Fruit fly (Drosophila melanogaster) whole organism, embryonic: ENCODE data around the gene AGO2.
A peak's percentile ranks its signal among the peaks of the same experiment; 100 is the strongest.

Experiments used
- Aef1 ChIP-seq: fragments of 200-800 bp; sonication (Bioruptor generic); IDR thresholded peaks from 3 replicates; pipeline ENCODE4 v1.3.6; 2022; ENCODE audit warnings: missing biosample characterization, missing genetic modification characterization
- Atf3 ChIP-seq: fragments of 200-800 bp; sonication (Bioruptor generic); optimal IDR thresholded peaks from 3 replicates; lab custom pipeline; 2016; ENCODE audit warnings: missing biosample characterization, missing genetic modification characterization
- CG10267 ChIP-seq: fragments of 200-800 bp; sonication (Bioruptor generic); optimal IDR thresholded peaks from 2 replicates; lab custom pipeline; 2018; ENCODE audit warnings: missing biosample characterization, mild to moderate bottlenecking, missing genetic modification characterization, moderate library complexity
- CG10543 ChIP-seq: fragments of 200-800 bp; sonication (Bioruptor generic); optimal IDR thresholded peaks from 3 replicates; lab custom pipeline; 2017; ENCODE audit warnings: missing biosample characterization, mild to moderate bottlenecking, missing genetic modification characterization, moderate library complexity
- CG10959 ChIP-seq: fragments of 200-800 bp; sonication (Bioruptor generic); IDR thresholded peaks from 2 replicates; pipeline ENCODE4 v1.3.6; 2022; ENCODE audit warnings: missing biosample characterization, missing genetic modification characterization
- CG1233 ChIP-seq: fragments of 200-800 bp; sonication (Bioruptor generic); optimal IDR thresholded peaks from 4 replicates; lab custom pipeline; 2018; ENCODE audit warnings: missing biosample characterization, mild to moderate bottlenecking, missing genetic modification characterization
- CG13894 ChIP-seq: fragments of 200-800 bp; sonication (Bioruptor generic); optimal IDR thresholded peaks from 3 replicates; lab custom pipeline; 2018; ENCODE audit warnings: missing biosample characterization, mild to moderate bottlenecking, missing genetic modification characterization, moderate library complexity
- CG14710 ChIP-seq: fragments of 200-800 bp; sonication (Bioruptor generic); optimal IDR thresholded peaks from 3 replicates; lab custom pipeline; 2019; ENCODE audit warnings: missing biosample characterization, mild to moderate bottlenecking, missing genetic modification characterization, moderate library complexity
- CG14965 ChIP-seq: fragments of 200-800 bp; sonication (Bioruptor generic); optimal IDR thresholded peaks from 2 replicates; lab custom pipeline; 2016; ENCODE audit warnings: missing biosample characterization, missing genetic modification characterization, borderline replicate concordance
- CG1529 ChIP-seq: fragments of 200-800 bp; sonication (Bioruptor generic); optimal IDR thresholded peaks from 3 replicates; lab custom pipeline; 2018; ENCODE audit warnings: missing biosample characterization, missing genetic modification characterization
- CG1602 ChIP-seq: fragments of 200-800 bp; sonication (Bioruptor generic); optimal IDR thresholded peaks from 3 replicates; lab custom pipeline; 2016; ENCODE audit warnings: missing biosample characterization, missing genetic modification characterization
- CG17912 ChIP-seq: fragments of 200-800 bp; sonication (Bioruptor generic); optimal IDR thresholded peaks from 2 replicates; lab custom pipeline; 2018; ENCODE audit warnings: missing biosample characterization, mild to moderate bottlenecking, missing genetic modification characterization
- CG1832 ChIP-seq: fragments of 200-800 bp; sonication (Bioruptor generic); optimal IDR thresholded peaks from 2 replicates; lab custom pipeline; 2017; ENCODE audit warnings: missing biosample characterization, mild to moderate bottlenecking, missing genetic modification characterization, inconsistent platforms
- CG2120 ChIP-seq: fragments of 200-800 bp; sonication (Bioruptor generic); optimal IDR thresholded peaks from 3 replicates; lab custom pipeline; 2016; ENCODE audit warnings: missing biosample characterization, missing genetic modification characterization
- CG32772 ChIP-seq: fragments of 200-800 bp; sonication (Bioruptor generic); IDR thresholded peaks from 2 replicates; pipeline ENCODE4 v1.3.6; 2022; ENCODE audit warnings: missing biosample characterization, missing genetic modification characterization
- CG4617 ChIP-seq: fragments of 200-800 bp; sonication (Bioruptor generic); optimal IDR thresholded peaks from 3 replicates; lab custom pipeline; 2016; ENCODE audit warnings: missing biosample characterization, missing genetic modification characterization, borderline replicate concordance
- CG4854 ChIP-seq: fragments of 200-800 bp; sonication (Bioruptor generic); optimal IDR thresholded peaks from 2 replicates; lab custom pipeline; 2016; ENCODE audit warnings: missing biosample characterization, missing genetic modification characterization, inconsistent platforms
- CG9727 ChIP-seq: fragments of 200-800 bp; sonication (Bioruptor generic); optimal IDR thresholded peaks from 3 replicates; lab custom pipeline; 2017; ENCODE audit warnings: missing biosample characterization, mild to moderate bottlenecking, missing genetic modification characterization
- CG9932 ChIP-seq: fragments of 200-800 bp; sonication (Bioruptor generic); IDR thresholded peaks from 2 replicates; pipeline ENCODE4 v1.3.6; 2022; ENCODE audit warnings: missing biosample characterization, missing genetic modification characterization
- Camta ChIP-seq: fragments of 200-800 bp; sonication (Bioruptor generic); optimal IDR thresholded peaks from 2 replicates; lab custom pipeline; 2016; ENCODE audit warnings: missing biosample characterization, missing genetic modification characterization
- CkIIα-i1 ChIP-seq: fragments of 200-800 bp; sonication (Bioruptor generic); IDR thresholded peaks from 2 replicates; pipeline ENCODE4 v1.3.6; 2022; ENCODE audit warnings: missing biosample characterization, missing genetic modification characterization
- CoRest ChIP-seq: fragments of 200-800 bp; sonication (Bioruptor generic); optimal IDR thresholded peaks from 3 replicates; lab custom pipeline; 2018; ENCODE audit warnings: missing biosample characterization, mild to moderate bottlenecking, missing genetic modification characterization, moderate library complexity
- Dll ChIP-seq: fragments of 200-800 bp; sonication (Bioruptor generic); IDR thresholded peaks from 4 replicates; pipeline ENCODE4 v1.3.6; 2022; ENCODE audit warnings: missing biosample characterization, missing genetic modification characterization; ENCODE audit not compliant: partially characterized antibody
- Ets65A ChIP-seq: fragments of 200-800 bp; sonication (Bioruptor generic); peaks from one replicate; lab custom pipeline; 2016; ENCODE audit warnings: missing biosample characterization, missing genetic modification characterization
- Fer3 ChIP-seq: fragments of 200-800 bp; sonication (Bioruptor generic); optimal IDR thresholded peaks from 2 replicates; lab custom pipeline; 2018; ENCODE audit warnings: missing biosample characterization, mild to moderate bottlenecking, missing genetic modification characterization, moderate library complexity
- GATAe ChIP-seq: fragments of 200-800 bp; sonication (Bioruptor generic); conservative IDR thresholded peaks from 2 replicates; pipeline ENCODE4 v1.3.6; 2022; ENCODE audit warnings: missing biosample characterization, missing genetic modification characterization
- Gug ChIP-seq: fragments of 200-800 bp; sonication (Bioruptor generic); IDR thresholded peaks from 4 replicates; pipeline ENCODE4 v1.3.6; 2022; ENCODE audit warnings: missing biosample characterization, missing genetic modification characterization
- Lim3 ChIP-seq: fragments of 200-800 bp; sonication (Bioruptor generic); IDR thresholded peaks from 2 replicates; pipeline ENCODE4 v1.3.6; 2022; ENCODE audit warnings: missing biosample characterization, missing genetic modification characterization
- Mad ChIP-seq: fragments of 200-800 bp; sonication (Bioruptor generic); optimal IDR thresholded peaks from 2 replicates; lab custom pipeline; 2016; ENCODE audit warnings: missing biosample characterization, missing genetic modification characterization
- NC2α ChIP-seq: fragments of 200-800 bp; sonication (Bioruptor generic); optimal IDR thresholded peaks from 2 replicates; lab custom pipeline; 2016; ENCODE audit warnings: missing biosample characterization, missing genetic modification characterization
- Opbp ChIP-seq: fragments of 200-800 bp; sonication (Bioruptor generic); IDR thresholded peaks from 3 replicates; pipeline ENCODE4 v1.3.6; 2022; ENCODE audit warnings: missing biosample characterization, missing genetic modification characterization; ENCODE audit not compliant: partially characterized antibody
- Spps ChIP-seq: fragments of 200-800 bp; sonication (Bioruptor generic); optimal IDR thresholded peaks from 2 replicates; lab custom pipeline; 2018; ENCODE audit warnings: missing biosample characterization, mild to moderate bottlenecking, missing genetic modification characterization
- TFAM ChIP-seq: fragments of 200-800 bp; sonication (Bioruptor generic); optimal IDR thresholded peaks from 2 replicates; lab custom pipeline; 2017; ENCODE audit warnings: missing biosample characterization, missing genetic modification characterization, inconsistent platforms
- Taf1 ChIP-seq: fragments of 200-800 bp; sonication (Bioruptor generic); IDR thresholded peaks from 2 replicates; pipeline ENCODE4 v1.3.6; 2022; ENCODE audit warnings: missing biosample characterization, missing genetic modification characterization
- Usf ChIP-seq: fragments of 200-800 bp; sonication (Bioruptor generic); optimal IDR thresholded peaks from 2 replicates; lab custom pipeline; 2017; ENCODE audit warnings: missing genotype, missing biosample characterization, missing genetic modification characterization
- ap ChIP-seq: fragments of 200-800 bp; sonication (Bioruptor generic); IDR thresholded peaks from 2 replicates; pipeline ENCODE4 v1.3.6; 2022; ENCODE audit warnings: missing biosample characterization, missing genetic modification characterization
- az2 ChIP-seq: fragments of 200-800 bp; sonication (Bioruptor generic); optimal IDR thresholded peaks from 3 replicates; lab custom pipeline; 2016; ENCODE audit warnings: missing biosample characterization, missing genetic modification characterization
- chn ChIP-seq: fragments of 200-800 bp; sonication (Bioruptor generic); optimal IDR thresholded peaks from 2 replicates; lab custom pipeline; 2016; ENCODE audit warnings: missing biosample characterization, missing genetic modification characterization
- crc ChIP-seq: fragments of 200-800 bp; sonication (Bioruptor generic); optimal IDR thresholded peaks from 2 replicates; lab custom pipeline; 2016; ENCODE audit warnings: missing biosample characterization, missing genetic modification characterization
- dan ChIP-seq: fragments of 200-800 bp; sonication (Bioruptor generic); IDR thresholded peaks from 2 replicates; pipeline ENCODE4 v1.3.6; 2022; ENCODE audit warnings: missing biosample characterization, missing genetic modification characterization
- dati ChIP-seq: fragments of 200-800 bp; sonication (Bioruptor generic); IDR thresholded peaks from 2 replicates; pipeline ENCODE4 v1.3.6; 2022; ENCODE audit warnings: missing biosample characterization, missing genetic modification characterization
- fu2 ChIP-seq: fragments of 200-800 bp; sonication (Bioruptor generic); optimal IDR thresholded peaks from 2 replicates; lab custom pipeline; 2016; ENCODE audit warnings: missing biosample characterization, missing genetic modification characterization
- gsb-n ChIP-seq: fragments of 200-800 bp; sonication (Bioruptor generic); optimal IDR thresholded peaks from 3 replicates; lab custom pipeline; 2018; ENCODE audit warnings: missing biosample characterization, mild to moderate bottlenecking, missing genetic modification characterization
- kni ChIP-seq: fragments of 200-800 bp; sonication (Bioruptor generic); optimal IDR thresholded peaks from 3 replicates; lab custom pipeline; 2017; ENCODE audit warnings: mild to moderate bottlenecking, missing biosample characterization, missing genetic modification reagents, missing genetic modification characterization
- nmo ChIP-seq: fragments of 200-800 bp; sonication (Bioruptor generic); optimal IDR thresholded peaks from 2 replicates; lab custom pipeline; 2018; ENCODE audit warnings: missing biosample characterization, mild to moderate bottlenecking, missing genetic modification characterization, moderate library complexity
- ranshi ChIP-seq: fragments of 200-800 bp; sonication (Bioruptor generic); IDR thresholded peaks from 2 replicates; pipeline ENCODE4 v1.3.6; 2022; ENCODE audit warnings: missing biosample characterization, missing genetic modification characterization
- seq ChIP-seq: fragments of 200-800 bp; sonication (Bioruptor generic); IDR thresholded peaks from 2 replicates; pipeline ENCODE4 v1.3.6; 2022; ENCODE audit warnings: missing biosample characterization, missing genetic modification characterization
- sim ChIP-seq: fragments of 200-800 bp; sonication (Bioruptor generic); IDR thresholded peaks from 2 replicates; pipeline ENCODE4 v1.3.6; 2022; ENCODE audit warnings: missing biosample characterization, missing genetic modification characterization
- sr ChIP-seq: fragments of 200-800 bp; sonication (Bioruptor generic); IDR thresholded peaks from 3 replicates; pipeline ENCODE4 v1.3.6; 2022; ENCODE audit warnings: missing biosample characterization, missing genetic modification characterization
- z ChIP-seq: fragments of 200-800 bp; sonication (Bioruptor generic); IDR thresholded peaks from 3 replicates; pipeline ENCODE4 v1.3.6; 2022; ENCODE audit warnings: missing biosample characterization, missing genetic modification characterization
- zen ChIP-seq: fragments of 200-800 bp; sonication (Bioruptor generic); optimal IDR thresholded peaks from 3 replicates; lab custom pipeline; 2018; ENCODE audit warnings: missing biosample characterization, mild to moderate bottlenecking, missing genetic modification characterization, moderate library complexity
- zfh1 ChIP-seq: fragments of 200-800 bp; sonication (Bioruptor generic); IDR thresholded peaks from 3 replicates; pipeline ENCODE4 v1.3.6; 2022; ENCODE audit warnings: missing biosample characterization, missing genetic modification characterization

The AGO2 gene

dm6 chr3L:15580487-15580886 lies 26.6 kb downstream of the AGO2 start, which contains the start of the genes mrn and CG12301 (continued):
- TF ChIP-seq seq (GFP tag; lab: Robert Waterston, UW) (no peak), GATAe (GFP tag; lab: Robert Waterston, UW) (peak; percentile 81), CG10543 (no peak), CG4854 (GFP tag; lab: Kevin White, UChicago) (peak; percentile 74), CG10959 (GFP tag; lab: Robert Waterston, UW) (no peak), CoRest (no peak), crc (GFP tag; lab: Kevin White, UChicago) (no peak), Fer3 (tag; lab: Kevin White, UChicago) (peak; percentile 78), Aef1 (GFP tag; lab: Robert Waterston, UW) (peak; percentile 92), CG14965 (no peak), TFAM (GFP tag; lab: Kevin White, UChicago) (no peak), CG1602 (GFP tag; lab: Kevin White, UChicago) (peak; percentile 57), Camta (GFP tag; lab: Kevin White, UChicago) (peak; percentile 56), Atf3 (peak; percentile 18), CG32772 (peak; percentile 97), CG10267 (tag; lab: Kevin White, UChicago) (peak; percentile 73), Opbp (GFP tag; lab: Robert Waterston, UW) (peak; percentile 81), az2 (GFP tag; lab: Kevin White, UChicago) (peak; percentile 61), CG9932 (peak; percentile 94), sim (GFP tag; lab: Robert Waterston, UW) (peak; percentile 46; the same call in 1 of the 2 replicates), Ets65A (peak; percentile 93), Dll (GFP tag; lab: Robert Waterston, UW) (peak; percentile 97), Usf (GFP tag; lab: Kevin White, UChicago) (peak; percentile 23), Spps (tag; lab: Kevin White, UChicago) (peak; percentile 41), sr (GFP tag; lab: Robert Waterston, UW) (no peak), Gug (GFP tag; lab: Robert Waterston, UW) (peak; percentile 89), CG14710 (tag; lab: Kevin White, UChicago) (peak; percentile 76), chn (GFP tag; lab: Kevin White, UChicago) (peak; percentile 62), dati (GFP tag; lab: Robert Waterston, UW) (peak; percentile 84), CG4617 (GFP tag; lab: Kevin White, UChicago) (peak; percentile 15), CG1529 (no peak), zfh1 (GFP tag; lab: Robert Waterston, UW) (peak; percentile 95), CG1832 (GFP tag; lab: Kevin White, UChicago) (no peak), z (GFP tag; lab: Robert Waterston, UW) (peak; percentile 54; the same call in 1 of the 3 replicates), CG1233 (no peak), NC2α (GFP tag; lab: Kevin White, UChicago) (no peak), nmo (peak; percentile 86), gsb-n (tag; lab: Kevin White, UChicago) (no peak), CG2120 (GFP tag; lab: Kevin White, UChicago) (peak; percentile 91), CG17912 (no peak), ranshi (GFP tag; lab: Robert Waterston, UW) (peak; percentile 78), zen (tag; lab: Kevin White, UChicago) (peak; percentile 43), dan (GFP tag; lab: Robert Waterston, UW) (peak; percentile 51; the same call in 1 of the 2 replicates), fu2 (peak; percentile 52), kni (GFP tag; lab: Kevin White, UChicago) (no peak), Mad (GFP tag; lab: Kevin White, UChicago) (peak; percentile 70), CG9727 (GFP tag; lab: Kevin White, UChicago) (peak; percentile 87), Taf1 (GFP tag; lab: Robert Waterston, UW) (peak; percentile 84), ap (GFP tag; lab: Robert Waterston, UW) (peak; percentile 68), CG13894 (tag; lab: Kevin White, UChicago) (no peak), Lim3 (no peak), CkIIα-i1 (no peak)
